Worm (Caenorhabditis elegans) whole organism, mixed stage, embryonic: ENCODE measurements around the gene ZK892.6.

Experiments
- blmp-1 ChIP-seq: fragments of 150-350 bp; optimal IDR thresholded peaks from 2 replicates; lab custom pipeline; 2014; ENCODE audit warnings: missing biosample characterization, missing genetic modification characterization
- lin-13 ChIP-seq: fragments of 150-350 bp; optimal IDR thresholded peaks from 2 replicates; lab custom pipeline; 2014; ENCODE audit warnings: missing biosample characterization, missing genetic modification characterization
- lin-32 ChIP-seq: fragments of 200-800 bp; sonication (Bioruptor generic); optimal IDR thresholded peaks from 2 replicates; lab custom pipeline; 2018; ENCODE audit warnings: mild to moderate bottlenecking, missing genetic modification characterization, missing compliant biosample characterization
- lsy-2 ChIP-seq: fragments of 150-350 bp; optimal IDR thresholded peaks from 2 replicates; lab custom pipeline; 2014; ENCODE audit warnings: missing biosample characterization, missing genetic modification characterization
- mep-1 ChIP-seq: fragments of 150-350 bp; optimal IDR thresholded peaks from 2 replicates; lab custom pipeline; 2017; ENCODE audit warnings: missing biosample characterization, missing genetic modification reagents, missing genetic modification characterization, inconsistent platforms
- pha-4 ChIP-seq: fragments of 150-350 bp; optimal IDR thresholded peaks from 2 replicates; lab custom pipeline; 2018; ENCODE audit warnings: missing biosample characterization, missing genetic modification reagents, missing genetic modification characterization
- snpc-4 ChIP-seq: fragments of 150-350 bp; optimal IDR thresholded peaks from 2 replicates; lab custom pipeline; 2014; ENCODE audit warnings: missing biosample characterization, missing genetic modification characterization
- unc-39 ChIP-seq: fragments of 150-350 bp; optimal IDR thresholded peaks from 2 replicates; lab custom pipeline; 2014; ENCODE audit warnings: missing biosample characterization, missing genetic modification characterization
- unc-62 ChIP-seq: fragments of 150-350 bp; optimal IDR thresholded peaks from 2 replicates; lab custom pipeline; 2014; ENCODE audit warnings: missing biosample characterization, missing genetic modification reagents, missing genetic modification characterization

ce11 chrII:9937611-9938010, 42.3 kb downstream of the ZK892.6 start:
- TF ChIP-seq lin-32 (GFP tag; lab: Kevin White, UChicago) (no peak), pha-4 (tag; lab: Kevin White, UChicago) (no peak), unc-39 (tag; lab: Kevin White, UChicago) (no peak), snpc-4 (tag; lab: Kevin White, UChicago) (no peak), lin-13 (no peak), blmp-1 (tag; lab: Kevin White, UChicago) (no peak), lsy-2 (tag; lab: Kevin White, UChicago) (no peak), unc-62 (no peak), mep-1 (tag; lab: Kevin White, UChicago) (no peak)
